Worm (Caenorhabditis elegans): Measurements from ENCODE around the gene B0303.11.

DNA sequence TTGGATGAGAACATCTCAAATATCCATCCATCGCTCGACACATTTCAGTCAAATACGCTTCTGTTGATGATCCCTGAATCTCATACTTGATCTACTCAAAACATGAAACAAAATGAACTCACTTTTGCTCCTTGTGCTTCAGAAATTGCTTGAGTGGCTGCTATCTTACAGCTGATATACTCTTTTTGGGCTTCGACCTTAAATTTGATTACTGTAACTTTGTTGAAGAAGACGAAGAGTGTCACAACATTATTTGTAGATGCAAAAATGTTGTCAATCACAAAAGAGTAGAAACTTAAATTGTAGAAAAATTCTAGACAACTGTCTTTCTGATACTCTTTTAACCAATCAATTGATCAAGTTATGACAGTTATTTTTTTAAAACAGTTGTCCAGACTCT, 32.4 kb upstream of the B0303.11 start:
- TF ChIP-seq daf-12 (tag; optimal IDR thresholded peaks at IDR 0.05) (no peak), ceh-9 (tag; optimal IDR thresholded peaks at IDR 0.05) (no peak), pha-4 (tag; optimal IDR thresholded peaks at IDR 0.05) (no peak), nhr-25 (tag; optimal IDR thresholded peaks at IDR 0.05) (no peak)

Data from whole organism, L3 larva.